Worm (Caenorhabditis elegans) whole organism, late embryonic: ENCODE measurements around the gene abhd-5.1.

Experiments
- K09A11.1 ChIP-seq: sonication (generic microtip); optimal IDR thresholded peaks from 2 replicates; lab custom pipeline; 2017; ENCODE audit warnings: antibody characterized with exemption, mild to moderate bottlenecking, missing genetic modification characterization, missing compliant biosample characterization; ENCODE audit not compliant: insufficient read depth
- ceh-45 ChIP-seq: fragments of 200-800 bp; sonication (Bioruptor generic); IDR thresholded peaks from 2 replicates; pipeline ENCODE4 v1.3.6; 2022; ENCODE audit warnings: missing genetic modification reagents, missing genetic modification characterization, missing compliant biosample characterization
- ceh-48 ChIP-seq: sonication (generic microtip); optimal IDR thresholded peaks from 2 replicates; lab custom pipeline; 2016; ENCODE audit warnings: missing genetic modification characterization, inconsistent platforms, missing compliant biosample characterization
- dve-1 ChIP-seq: sonication (generic microtip); optimal IDR thresholded peaks from 2 replicates; lab custom pipeline; 2017; ENCODE audit warnings: antibody characterized with exemption, mild to moderate bottlenecking, missing genetic modification characterization, missing compliant biosample characterization
- fkh-10 ChIP-seq: fragments of 150-350 bp; optimal IDR thresholded peaks from 2 replicates; lab custom pipeline; 2014; ENCODE audit warnings: missing biosample characterization, missing genetic modification reagents, missing genetic modification characterization
- hlh-6 ChIP-seq: sonication (generic microtip); optimal IDR thresholded peaks from 2 replicates; lab custom pipeline; 2016; ENCODE audit warnings: missing genotype, missing genetic modification characterization, missing compliant biosample characterization
- pha-2 ChIP-seq: sonication (generic microtip); optimal IDR thresholded peaks from 2 replicates; lab custom pipeline; 2017; ENCODE audit warnings: mild to moderate bottlenecking, missing genetic modification characterization, missing compliant biosample characterization
- syd-9 ChIP-seq: sonication (generic microtip); optimal IDR thresholded peaks from 2 replicates; lab custom pipeline; 2016; ENCODE audit warnings: mild to moderate bottlenecking, missing genetic modification characterization, moderate library complexity, missing compliant biosample characterization
- tbx-2 ChIP-seq: sonication (generic microtip); optimal IDR thresholded peaks from 2 replicates; lab custom pipeline; 2016; ENCODE audit warnings: missing genetic modification characterization, missing compliant biosample characterization

DNA sequence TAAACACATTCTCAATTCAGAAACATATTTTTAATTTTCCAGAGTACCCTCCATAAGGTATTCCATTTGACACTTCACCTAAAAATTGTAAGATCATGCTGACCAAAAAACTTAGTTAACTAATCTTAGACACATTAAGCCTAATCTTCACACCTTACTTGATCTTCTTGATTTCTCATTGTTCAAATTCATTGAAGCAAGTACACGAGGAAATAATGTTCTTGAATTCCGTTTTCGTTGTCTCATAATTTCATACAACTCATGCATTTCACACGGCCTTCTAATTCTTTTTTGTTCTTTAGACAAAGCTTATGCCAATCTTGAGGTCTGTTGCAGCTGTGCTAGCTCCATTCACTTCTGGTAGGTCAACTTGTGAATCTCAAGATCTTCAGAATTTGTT is 24.5 kb downstream of the abhd-5.1 start, which contains the start of gene srd-33:
- TF ChIP-seq dve-1 (no peak), syd-9 (tag; lab: Kevin White, UChicago) (no peak), K09A11.1 (tag; lab: Kevin White, UChicago) (no peak), pha-2 (tag; lab: Kevin White, UChicago) (no peak), fkh-10 (GFP tag; lab: Kevin White, UChicago) (no peak), ceh-45 (GFP tag; lab: Robert Waterston, UW) (no peak), hlh-6 (tag; lab: Kevin White, UChicago) (no peak), tbx-2 (tag; lab: Kevin White, UChicago) (no peak), ceh-48 (tag; lab: Kevin White, UChicago) (no peak)
